Worm (Caenorhabditis elegans): Measurements from ENCODE around the gene jmjd-5.
A peak's percentile ranks its signal among the peaks of the same experiment; 100 is the strongest.

The jmjd-5 gene

DNA sequence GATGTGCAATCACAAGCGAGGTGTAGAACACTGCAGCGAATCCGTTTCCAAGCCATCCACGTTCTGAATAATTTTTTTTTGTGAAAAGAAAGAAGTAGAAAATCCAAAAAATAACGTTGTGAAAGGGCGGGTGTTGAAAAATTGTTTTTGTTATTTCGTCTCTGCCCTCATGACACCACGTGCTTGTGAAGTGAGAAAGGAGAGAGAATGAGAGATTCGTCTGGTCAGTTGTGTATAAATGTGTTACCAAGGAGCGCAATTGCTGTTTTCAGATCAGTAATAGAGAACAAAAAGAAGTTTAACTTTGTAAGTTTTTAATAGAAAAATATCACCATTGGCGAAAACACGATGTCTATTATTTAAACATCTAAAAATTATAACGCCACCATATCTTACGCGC is 6.0 kb upstream of the jmjd-5 start:
- no peak for TF ChIP-seq pqm-1 (tag; optimal IDR thresholded peaks at IDR 0.05)
- no peak for TF ChIP-seq tbx-2 (tag; optimal IDR thresholded peaks at IDR 0.05)
- no peak for TF ChIP-seq sox-4 (tag; optimal IDR thresholded peaks at IDR 0.05)
- TF ChIP-seq unc-30 (tag; optimal IDR thresholded peaks at IDR 0.05), result no peak
- peak; percentile 67 for TF ChIP-seq nhr-71 (tag; optimal IDR thresholded peaks at IDR 0.05)
- no peak for TF ChIP-seq snpc-4 (tag; optimal IDR thresholded peaks at IDR 0.05)
- no peak for TF ChIP-seq nhr-76 (tag; optimal IDR thresholded peaks at IDR 0.05)
- no peak for TF ChIP-seq hlh-17 (GFP tag; optimal IDR thresholded peaks at IDR 0.05; ENCODE audit: borderline replicate concordance)
- TF ChIP-seq fkh-4 (tag; optimal IDR thresholded peaks at IDR 0.05; ENCODE audit: borderline replicate concordance), result no peak
- peak; percentile 56 for TF ChIP-seq blmp-1 (tag; optimal IDR thresholded peaks at IDR 0.05)
- TF ChIP-seq nhr-84 (tag; optimal IDR thresholded peaks at IDR 0.05), result no peak
- no peak for TF ChIP-seq egl-13 (tag; optimal IDR thresholded peaks at IDR 0.05)
- no peak for TF ChIP-seq nhr-28 (tag; optimal IDR thresholded peaks at IDR 0.05)
- no peak for TF ChIP-seq ceh-63 (GFP tag; optimal IDR thresholded peaks at IDR 0.05)
- no peak for TF ChIP-seq ces-1 (GFP tag; optimal IDR thresholded peaks at IDR 0.05)
- no peak for TF ChIP-seq elt-2 (tag; optimal IDR thresholded peaks at IDR 0.05)
- TF ChIP-seq ets-5 (GFP tag; IDR thresholded peaks at IDR 0.05), result no peak
- no peak for TF ChIP-seq C04F5.9 (tag; optimal IDR thresholded peaks at IDR 0.05)
- no peak for TF ChIP-seq mab-9 (GFP tag; IDR thresholded peaks at IDR 0.05)
- TF ChIP-seq hlh-4 (tag; optimal IDR thresholded peaks at IDR 0.05), result no peak
- TF ChIP-seq nhr-20 (tag; optimal IDR thresholded peaks at IDR 0.05), result peak; percentile 49
- no peak for TF ChIP-seq pag-3 (tag; optimal IDR thresholded peaks at IDR 0.05; ENCODE audit: borderline replicate concordance, insufficient read depth)
- no peak for TF ChIP-seq C34B4.2 (tag; optimal IDR thresholded peaks at IDR 0.05)
- no peak for TF ChIP-seq efl-3 (GFP tag; optimal IDR thresholded peaks at IDR 0.05)
- no peak for TF ChIP-seq fkh-10 (GFP tag; optimal IDR thresholded peaks at IDR 0.05)
- TF ChIP-seq zip-4 (GFP tag; optimal IDR thresholded peaks at IDR 0.05), result no peak
- no peak for TF ChIP-seq nhr-85 (tag)
- TF ChIP-seq unc-62 (GFP tag; optimal IDR thresholded peaks at IDR 0.05), result no peak
- no peak for TF ChIP-seq ztf-4 (tag; optimal IDR thresholded peaks at IDR 0.05)
- TF ChIP-seq ceh-88 (GFP tag; IDR thresholded peaks at IDR 0.05), result no peak
- no peak for TF ChIP-seq zag-1 (tag; optimal IDR thresholded peaks at IDR 0.05)
- TF ChIP-seq F16B12.6 (tag; optimal IDR thresholded peaks at IDR 0.05), result no peak
- no peak for TF ChIP-seq xbp-1 (tag; optimal IDR thresholded peaks at IDR 0.05)
- no peak for TF ChIP-seq elt-3 (tag; optimal IDR thresholded peaks at IDR 0.05)
- peak; percentile 57 for TF ChIP-seq skn-1 (tag; optimal IDR thresholded peaks at IDR 0.05)
- no peak for TF ChIP-seq aly-2 (tag; optimal IDR thresholded peaks at IDR 0.05)
- no peak for TF ChIP-seq dsc-1 (tag; optimal IDR thresholded peaks at IDR 0.05)
- no peak for TF ChIP-seq unc-86 (tag; optimal IDR thresholded peaks at IDR 0.05)
- TF ChIP-seq sup-37 (GFP tag; optimal IDR thresholded peaks at IDR 0.05), result no peak
- TF ChIP-seq pax-3 (tag; optimal IDR thresholded peaks at IDR 0.05), result no peak
- TF ChIP-seq C16A3.4 (tag; optimal IDR thresholded peaks at IDR 0.05), result peak; percentile 58
- peak; percentile 25 for TF ChIP-seq rnt-1 (tag; optimal IDR thresholded peaks at IDR 0.05)
- peak in 1 of 2 experiments; percentile 84 for TF ChIP-seq mdl-1 (tag; optimal IDR thresholded peaks at IDR 0.05)
- peak; percentile 32 to 66 for TF ChIP-seq lin-35 (GFP tag; optimal IDR thresholded peaks at IDR 0.05)
- no peak for TF ChIP-seq jun-1 (tag; optimal IDR thresholded peaks at IDR 0.05)
- peak; percentile 74 for TF ChIP-seq snu-23 (GFP tag; optimal IDR thresholded peaks at IDR 0.05)
- TF ChIP-seq isw-1 (GFP tag; IDR thresholded peaks at IDR 0.05), result no peak
- TF ChIP-seq grh-1 (GFP tag; IDR thresholded peaks at IDR 0.05), result no peak
- peak; percentile 31 for TF ChIP-seq fkh-8 (tag; optimal IDR thresholded peaks at IDR 0.05)
- TF ChIP-seq dpl-1 (GFP tag; optimal IDR thresholded peaks at IDR 0.05), result peak in 2 of 3 experiments; percentile 30 to 63
- TF ChIP-seq hpl-2 (GFP tag; optimal IDR thresholded peaks at IDR 0.05), result no peak
- no peak for TF ChIP-seq unc-98 (GFP tag; IDR thresholded peaks at IDR 0.05)
- no peak for TF ChIP-seq aha-1 (tag; optimal IDR thresholded peaks at IDR 0.05)

Measured in whole organism, L1 larva.